Fruit fly (Drosophila melanogaster) whole organism, embryonic: ENCODE data around the gene Unc50.
A peak's percentile ranks its signal among the peaks of the same experiment; 100 is the strongest.

Experiments used
- BEAF-32 ChIP-seq: fragments of 200-800 bp; sonication (Bioruptor generic); optimal IDR thresholded peaks from 3 replicates; lab custom pipeline; 2017; ENCODE audit warnings: missing biosample characterization, missing genetic modification characterization, mild to moderate bottlenecking, moderate library complexity, missing genetic modification reagents
- CG10147 ChIP-seq: fragments of 200-800 bp; sonication (Bioruptor generic); optimal IDR thresholded peaks from 2 replicates; lab custom pipeline; 2019; ENCODE audit warnings: missing biosample characterization, mild to moderate bottlenecking, missing genetic modification characterization, moderate library complexity
- CG10267 ChIP-seq: fragments of 200-800 bp; sonication (Bioruptor generic); optimal IDR thresholded peaks from 2 replicates; lab custom pipeline; 2018; ENCODE audit warnings: missing biosample characterization, mild to moderate bottlenecking, missing genetic modification characterization, moderate library complexity
- CG11695 ChIP-seq: fragments of 200-800 bp; sonication (Bioruptor generic); IDR thresholded peaks from 3 replicates; pipeline ENCODE4 v1.3.6; 2022; ENCODE audit warnings: missing biosample characterization, missing genetic modification characterization
- CG12769 ChIP-seq: fragments of 200-800 bp; sonication (Bioruptor generic); optimal IDR thresholded peaks from 2 replicates; lab custom pipeline; 2019; ENCODE audit warnings: missing biosample characterization, mild to moderate bottlenecking, missing genetic modification characterization, moderate library complexity
- CG13123 ChIP-seq: fragments of 200-800 bp; sonication (Bioruptor generic); optimal IDR thresholded peaks from 2 replicates; lab custom pipeline; 2016; ENCODE audit warnings: missing biosample characterization, missing genetic modification characterization
- CG15601 ChIP-seq: fragments of 200-800 bp; sonication (Bioruptor generic); optimal IDR thresholded peaks from 3 replicates; lab custom pipeline; 2019; ENCODE audit warnings: missing biosample characterization, mild to moderate bottlenecking, missing genetic modification characterization, moderate library complexity
- CG16813 ChIP-seq: fragments of 200-800 bp; sonication (Bioruptor generic); IDR thresholded peaks from 3 replicates; pipeline ENCODE4 v1.3.6; 2022; ENCODE audit warnings: missing biosample characterization, missing genetic modification characterization; ENCODE audit not compliant: partially characterized antibody
- CG17361 ChIP-seq: fragments of 200-800 bp; sonication (Bioruptor generic); IDR thresholded peaks from 3 replicates; pipeline ENCODE4 v1.3.6; 2022; ENCODE audit warnings: missing biosample characterization, missing genetic modification characterization
- CG17829 ChIP-seq: fragments of 200-800 bp; optimal IDR thresholded peaks from 2 replicates; lab custom pipeline; 2019; ENCODE audit warnings: missing biosample characterization, mild to moderate bottlenecking, missing genetic modification characterization, moderate library complexity
- CG18476 ChIP-seq: fragments of 200-800 bp; sonication (Bioruptor generic); optimal IDR thresholded peaks from 2 replicates; lab custom pipeline; 2016; ENCODE audit warnings: missing biosample characterization, mild to moderate bottlenecking, missing genetic modification characterization
- CG30020 ChIP-seq: fragments of 200-800 bp; optimal IDR thresholded peaks from 2 replicates; lab custom pipeline; 2019; ENCODE audit warnings: missing biosample characterization, mild to moderate bottlenecking, missing genetic modification characterization, moderate library complexity
- CG30403 ChIP-seq: fragments of 200-800 bp; sonication (Bioruptor generic); optimal IDR thresholded peaks from 3 replicates; lab custom pipeline; 2016; ENCODE audit warnings: missing biosample characterization, missing genetic modification characterization
- CG31441 ChIP-seq: fragments of 200-800 bp; sonication (Bioruptor generic); IDR thresholded peaks from 2 replicates; pipeline ENCODE4 v1.3.6; 2022; ENCODE audit warnings: missing biosample characterization, missing genetic modification characterization
- CG7271 ChIP-seq: fragments of 200-800 bp; sonication (Bioruptor generic); optimal IDR thresholded peaks from 2 replicates; lab custom pipeline; 2018; ENCODE audit warnings: missing biosample characterization, mild to moderate bottlenecking, missing genetic modification characterization, moderate library complexity
- CG7556 ChIP-seq: fragments of 200-800 bp; sonication (Bioruptor generic); optimal IDR thresholded peaks from 2 replicates; lab custom pipeline; 2017; ENCODE audit warnings: missing biosample characterization, mild to moderate bottlenecking, missing genetic modification characterization
- CG8388 ChIP-seq: fragments of 200-800 bp; sonication (Bioruptor generic); optimal IDR thresholded peaks from 2 replicates; lab custom pipeline; 2019; ENCODE audit warnings: missing biosample characterization, mild to moderate bottlenecking, missing genetic modification characterization, moderate library complexity
- CG8765 ChIP-seq: fragments of 200-800 bp; sonication (Bioruptor generic); IDR thresholded peaks from 2 replicates; pipeline ENCODE4 v1.3.6; 2022; ENCODE audit warnings: missing biosample characterization, missing genetic modification characterization
- CTCF ChIP-seq: fragments of 200-800 bp; sonication (Bioruptor generic); optimal IDR thresholded peaks from 2 replicates; lab custom pipeline; 2017; ENCODE audit warnings: missing biosample characterization, mild to moderate bottlenecking, missing genetic modification characterization, moderate library complexity
- Chrac-16 ChIP-seq: fragments of 200-800 bp; sonication (Bioruptor generic); optimal IDR thresholded peaks from 3 replicates; lab custom pipeline; 2016; ENCODE audit warnings: missing biosample characterization, missing genetic modification characterization
- HLHmδ ChIP-seq: fragments of 200-800 bp; sonication (Bioruptor generic); optimal IDR thresholded peaks from 2 replicates; lab custom pipeline; 2018; ENCODE audit warnings: missing biosample characterization, mild to moderate bottlenecking, missing genetic modification characterization, moderate library complexity
- Hr3 ChIP-seq: fragments of 200-800 bp; sonication (Bioruptor generic); optimal IDR thresholded peaks from 3 replicates; lab custom pipeline; 2016; ENCODE audit warnings: missing biosample characterization, missing genetic modification characterization
- Neu2 ChIP-seq: fragments of 200-800 bp; sonication (Bioruptor generic); optimal IDR thresholded peaks from 3 replicates; lab custom pipeline; 2016; ENCODE audit warnings: missing biosample characterization, missing genetic modification characterization, borderline replicate concordance
- Nf-YC ChIP-seq: fragments of 200-800 bp; optimal IDR thresholded peaks from 3 replicates; lab custom pipeline; 2019; ENCODE audit warnings: missing biosample characterization, mild to moderate bottlenecking, missing genetic modification characterization, moderate library complexity
- NfI ChIP-seq: fragments of 200-800 bp; sonication (Bioruptor generic); optimal IDR thresholded peaks from 3 replicates; lab custom pipeline; 2018; ENCODE audit warnings: missing biosample characterization, mild to moderate bottlenecking, missing genetic modification characterization, moderate library complexity
- PHDP ChIP-seq: fragments of 200-800 bp; sonication (Bioruptor generic); optimal IDR thresholded peaks from 3 replicates; lab custom pipeline; 2018; ENCODE audit warnings: missing biosample characterization, mild to moderate bottlenecking, missing genetic modification characterization, moderate library complexity
- Vsx1 ChIP-seq: fragments of 200-800 bp; sonication (Bioruptor generic); optimal IDR thresholded peaks from 2 replicates; lab custom pipeline; 2017; ENCODE audit warnings: missing biosample characterization, mild to moderate bottlenecking, missing genetic modification characterization, missing genetic modification reagents
- Xrp1 ChIP-seq: fragments of 200-800 bp; sonication (Bioruptor generic); IDR thresholded peaks from 2 replicates; pipeline ENCODE4 v1.3.6; 2022; ENCODE audit warnings: missing biosample characterization, missing genetic modification characterization
- bbx ChIP-seq: fragments of 200-800 bp; sonication (Bioruptor generic); IDR thresholded peaks from 2 replicates; pipeline ENCODE4 v1.3.6; 2022; ENCODE audit warnings: missing biosample characterization, missing genetic modification characterization; ENCODE audit not compliant: partially characterized antibody
- croc ChIP-seq: fragments of 200-800 bp; sonication (Bioruptor generic); conservative IDR thresholded peaks from 3 replicates; pipeline ENCODE4 v1.3.6; 2022; ENCODE audit warnings: missing biosample characterization, missing genetic modification characterization
- dmrt99B ChIP-seq: fragments of 200-800 bp; sonication (Bioruptor generic); optimal IDR thresholded peaks from 2 replicates; lab custom pipeline; 2018; ENCODE audit warnings: missing biosample characterization, mild to moderate bottlenecking, missing genetic modification characterization, moderate library complexity
- gem ChIP-seq: fragments of 200-800 bp; sonication (Bioruptor generic); optimal IDR thresholded peaks from 2 replicates; lab custom pipeline; 2019; ENCODE audit warnings: missing biosample characterization, mild to moderate bottlenecking, missing genetic modification characterization, moderate library complexity
- jigr1 ChIP-seq: fragments of 200-800 bp; sonication (Bioruptor generic); IDR thresholded peaks from 3 replicates; pipeline ENCODE4 v1.3.6; 2022; ENCODE audit warnings: missing biosample characterization, missing genetic modification characterization
- knrl ChIP-seq: fragments of 200-800 bp; sonication (Bioruptor generic); IDR thresholded peaks from 3 replicates; pipeline ENCODE4 v1.3.6; 2022; ENCODE audit warnings: missing biosample characterization, missing genetic modification characterization; ENCODE audit not compliant: partially characterized antibody
- lilli ChIP-seq: fragments of 200-800 bp; sonication (Bioruptor generic); optimal IDR thresholded peaks from 3 replicates; lab custom pipeline; 2016; ENCODE audit warnings: missing biosample characterization, missing genetic modification characterization
- lmd ChIP-seq: fragments of 200-800 bp; sonication (Bioruptor generic); IDR thresholded peaks from 2 replicates; pipeline ENCODE4 v1.3.6; 2022; ENCODE audit warnings: missing biosample characterization, missing genetic modification characterization
- lola ChIP-seq, 3 experiments: fragments of >200 bp in 2 of 3; fragments of 200-800 bp in 1 of 3; sonication (Bioruptor generic) in 1 of 3; optimal IDR thresholded peaks; 2 replicates each; lab custom pipeline; 2017 to 2019; ENCODE audit warnings: missing biosample characterization in 3 of 3, missing genetic modification characterization in 3 of 3, mild to moderate bottlenecking in 1 of 3, moderate library complexity in 1 of 3
- nmo ChIP-seq: fragments of 200-800 bp; sonication (Bioruptor generic); optimal IDR thresholded peaks from 2 replicates; lab custom pipeline; 2018; ENCODE audit warnings: missing biosample characterization, mild to moderate bottlenecking, missing genetic modification characterization, moderate library complexity
- sob ChIP-seq: fragments of 200-800 bp; sonication (Bioruptor generic); IDR thresholded peaks from 2 replicates; pipeline ENCODE4 v1.3.6; 2022; ENCODE audit warnings: missing biosample characterization, missing genetic modification characterization
- sqz ChIP-seq: fragments of 200-800 bp; sonication (Bioruptor generic); optimal IDR thresholded peaks from 3 replicates; lab custom pipeline; 2018; ENCODE audit warnings: missing biosample characterization, mild to moderate bottlenecking, missing genetic modification characterization
- ssp ChIP-seq: fragments of 200-800 bp; sonication (Bioruptor generic); IDR thresholded peaks from 2 replicates; pipeline ENCODE4 v1.3.6; 2022; ENCODE audit warnings: missing biosample characterization, missing genetic modification characterization
- tna ChIP-seq: fragments of 200-800 bp; sonication (Bioruptor generic); IDR thresholded peaks from 2 replicates; pipeline ENCODE4 v1.3.6; 2022; ENCODE audit warnings: missing biosample characterization, missing genetic modification characterization; ENCODE audit not compliant: partially characterized antibody
- toy ChIP-seq: fragments of 200-800 bp; sonication (Bioruptor generic); IDR thresholded peaks from 2 replicates; pipeline ENCODE4 v1.3.6; 2022; ENCODE audit warnings: missing biosample characterization, missing genetic modification characterization
- unpg ChIP-seq: fragments of 200-800 bp; sonication (Bioruptor generic); optimal IDR thresholded peaks from 3 replicates; lab custom pipeline; 2018; ENCODE audit warnings: missing biosample characterization, mild to moderate bottlenecking, missing genetic modification characterization, moderate library complexity
- zen ChIP-seq: fragments of 200-800 bp; sonication (Bioruptor generic); optimal IDR thresholded peaks from 3 replicates; lab custom pipeline; 2018; ENCODE audit warnings: missing biosample characterization, mild to moderate bottlenecking, missing genetic modification characterization, moderate library complexity

The Unc50 gene

DNA sequence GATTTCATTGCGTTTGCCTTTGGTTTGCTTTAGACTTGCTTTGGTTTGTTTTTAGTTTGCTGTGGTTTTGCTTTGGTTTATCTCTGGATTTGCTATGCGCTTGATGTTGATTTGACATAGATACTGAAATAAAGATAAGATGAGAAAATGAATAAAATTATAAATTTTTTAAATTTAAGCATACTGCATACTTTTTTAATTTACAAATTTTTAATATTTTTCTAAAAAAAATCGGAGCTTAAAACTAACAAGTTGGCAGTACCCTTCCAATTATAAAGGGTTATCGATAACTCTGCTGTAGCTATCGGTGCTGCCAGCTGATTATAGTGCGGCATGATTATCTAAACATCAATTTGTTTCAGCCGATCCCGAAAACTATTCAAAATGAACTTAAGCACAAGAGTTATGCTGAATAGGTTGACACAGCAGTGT lies 2.6 kb downstream of the Unc50 start, which contains the start of gene mRpL19 (continued):
- no peak for TF ChIP-seq toy
- TF ChIP-seq CG18476 (GFP tag; lab: Kevin White, UChicago): peak; percentile 17
- TF ChIP-seq ssp (GFP tag; lab: Robert Waterston, UW): no peak
- TF ChIP-seq CG8765 (GFP tag; lab: Robert Waterston, UW): no peak
- TF ChIP-seq CG17361 (GFP tag; lab: Robert Waterston, UW): peak; percentile 61; the same call in 1 of the 3 replicates
- TF ChIP-seq PHDP: peak; percentile 68
- peak; percentile 6 for TF ChIP-seq CG13123 (GFP tag; lab: Kevin White, UChicago)
- TF ChIP-seq CG7271: peak; percentile 45
- peak; percentile 63 for TF ChIP-seq unpg (GFP tag; lab: Kevin White, UChicago)
- peak; percentile 26; the same call in 1 of the 3 replicates for TF ChIP-seq knrl (GFP tag; lab: Robert Waterston, UW)
- no peak for TF ChIP-seq CTCF (GFP tag; lab: Kevin White, UChicago)
- peak; percentile 55 for TF ChIP-seq CG16813
- peak; percentile 45 for TF ChIP-seq lilli
- no peak for TF ChIP-seq HLHmδ
- no peak for TF ChIP-seq CG12769 (tag; lab: Kevin White, UChicago)
- TF ChIP-seq zen (tag; lab: Kevin White, UChicago): peak; percentile 38
- TF ChIP-seq CG30403 (GFP tag; lab: Kevin White, UChicago): peak; percentile 46
- peak; percentile 34; the same call in 1 of the 3 replicates for TF ChIP-seq CG11695 (GFP tag; lab: Robert Waterston, UW)
- peak; percentile 60 for TF ChIP-seq CG30020
- TF ChIP-seq CG10147 (GFP tag; lab: Kevin White, UChicago): peak; percentile 46
- TF ChIP-seq dmrt99B (tag; lab: Kevin White, UChicago): peak; percentile 33
- peak; percentile 54 for TF ChIP-seq sqz (GFP tag; lab: Kevin White, UChicago)
- TF ChIP-seq lola (GFP tag; optimal IDR thresholded peaks at IDR 0.05; lab: Kevin White, UChicago): peak in 1 of 3 experiments; percentile 51
- TF ChIP-seq BEAF-32: peak; percentile 54
- TF ChIP-seq Vsx1 (GFP tag; lab: Kevin White, UChicago): no peak
- TF ChIP-seq Hr3 (GFP tag; lab: Kevin White, UChicago): peak; percentile 18
- TF ChIP-seq CG8388 (GFP tag; lab: Kevin White, UChicago): peak; percentile 42
- TF ChIP-seq nmo (GFP tag; lab: Kevin White, UChicago): peak; percentile 52
- TF ChIP-seq jigr1: peak; percentile 53; the same call in 1 of the 3 replicates
- peak; percentile 2 for TF ChIP-seq Chrac-16 (GFP tag; lab: Kevin White, UChicago)
- peak; percentile 69 for TF ChIP-seq CG17829 (tag; lab: Kevin White, UChicago)
- TF ChIP-seq tna (GFP tag; lab: Robert Waterston, UW): 0 out of 2 replicates have a peak, but pooled peaks have one; percentile 23
- TF ChIP-seq CG10267: peak; percentile 68
- TF ChIP-seq CG7556 (GFP tag; lab: Kevin White, UChicago): peak; percentile 53
- TF ChIP-seq lmd (GFP tag; lab: Robert Waterston, UW): no peak
- peak; percentile 70 for TF ChIP-seq gem (tag; lab: Kevin White, UChicago)
- peak; percentile 44 for TF ChIP-seq NfI (GFP tag; lab: Kevin White, UChicago)
- no peak for TF ChIP-seq sob (GFP tag; lab: Robert Waterston, UW)
- no peak for TF ChIP-seq croc (GFP tag; lab: Robert Waterston, UW)
- no peak for TF ChIP-seq Neu2 (GFP tag; lab: Kevin White, UChicago)
- TF ChIP-seq Xrp1 (GFP tag; lab: Robert Waterston, UW): peak; percentile 36; the same call in 1 of the 2 replicates
- peak; percentile 65 for TF ChIP-seq CG15601 (tag; lab: Kevin White, UChicago)
- peak; percentile 64 for TF ChIP-seq Nf-YC
- TF ChIP-seq bbx (GFP tag; lab: Robert Waterston, UW): peak; percentile 81
- peak; percentile 72 for TF ChIP-seq CG31441 (GFP tag; lab: Robert Waterston, UW)
- TF ChIP-seq, all 482 proteins: peak for 159
